Fruit fly (Drosophila melanogaster) whole organism, embryonic: ENCODE data around the gene tbrd-1.

Experiments
- Atf6 ChIP-seq: fragments of 200-800 bp; sonication (Bioruptor generic); IDR thresholded peaks from 2 replicates; pipeline ENCODE4 v1.3.6; 2022; ENCODE audit warnings: missing biosample characterization, missing genetic modification characterization
- CG11093 ChIP-seq: fragments of 200-800 bp; sonication (Bioruptor generic); IDR thresholded peaks from 3 replicates; pipeline ENCODE4 v1.3.6; 2022; ENCODE audit warnings: missing biosample characterization, missing genetic modification characterization
- CG12299 ChIP-seq: fragments of 200-800 bp; sonication (Bioruptor generic); optimal IDR thresholded peaks from 2 replicates; lab custom pipeline; 2018; ENCODE audit warnings: missing biosample characterization, mild to moderate bottlenecking, missing genetic modification characterization
- CG13775 ChIP-seq: fragments of 200-800 bp; sonication (Bioruptor generic); optimal IDR thresholded peaks from 3 replicates; lab custom pipeline; 2017; ENCODE audit warnings: missing biosample characterization, mild to moderate bottlenecking, missing genetic modification characterization
- CG14860 ChIP-seq: fragments of 200-800 bp; sonication (Bioruptor generic); IDR thresholded peaks from 3 replicates; pipeline ENCODE4 v1.3.6; 2022; ENCODE audit warnings: missing biosample characterization, missing genetic modification characterization; ENCODE audit not compliant: partially characterized antibody
- CG15011 ChIP-seq: fragments of 200-800 bp; sonication (Bioruptor generic); optimal IDR thresholded peaks from 3 replicates; lab custom pipeline; 2018; ENCODE audit warnings: missing biosample characterization, mild to moderate bottlenecking, missing genetic modification characterization
- CG15479 ChIP-seq: fragments of 200-800 bp; sonication (Bioruptor generic); optimal IDR thresholded peaks from 3 replicates; lab custom pipeline; 2019; ENCODE audit warnings: missing biosample characterization, mild to moderate bottlenecking, missing genetic modification characterization, moderate library complexity
- CG16815 ChIP-seq: fragments of 200-800 bp; sonication (Bioruptor generic); optimal IDR thresholded peaks from 3 replicates; lab custom pipeline; 2017; ENCODE audit warnings: missing biosample characterization, mild to moderate bottlenecking, missing genetic modification characterization
- CG17385 ChIP-seq: fragments of 200-800 bp; sonication (Bioruptor generic); optimal IDR thresholded peaks from 3 replicates; lab custom pipeline; 2018; ENCODE audit warnings: missing biosample characterization, mild to moderate bottlenecking, missing genetic modification characterization
- CG31441 ChIP-seq: fragments of 200-800 bp; sonication (Bioruptor generic); IDR thresholded peaks from 2 replicates; pipeline ENCODE4 v1.3.6; 2022; ENCODE audit warnings: missing biosample characterization, missing genetic modification characterization
- CG32532 ChIP-seq: fragments of 200-800 bp; sonication (Bioruptor generic); IDR thresholded peaks from 2 replicates; pipeline ENCODE4 v1.3.6; 2022; ENCODE audit warnings: missing biosample characterization, missing genetic modification characterization
- CG33213 ChIP-seq: fragments of 200-800 bp; sonication (Bioruptor generic); optimal IDR thresholded peaks from 3 replicates; lab custom pipeline; 2016; ENCODE audit warnings: missing biosample characterization, missing genetic modification characterization
- CG34376 ChIP-seq: fragments of 200-800 bp; sonication (Bioruptor generic); optimal IDR thresholded peaks from 2 replicates; lab custom pipeline; 2018; ENCODE audit warnings: missing biosample characterization, mild to moderate bottlenecking, missing genetic modification characterization
- CG3726 ChIP-seq: fragments of 200-800 bp; sonication (Bioruptor generic); IDR thresholded peaks from 3 replicates; pipeline ENCODE4, ENCODE4 v1.3.6; 2022; ENCODE audit warnings: missing biosample characterization, missing genetic modification characterization
- CG6683 ChIP-seq: fragments of 200-800 bp; sonication (Bioruptor generic); optimal IDR thresholded peaks from 2 replicates; lab custom pipeline; 2017; ENCODE audit warnings: missing biosample characterization, mild to moderate bottlenecking, missing genetic modification characterization, missing genetic modification reagents
- CG6854 ChIP-seq: fragments of 200-800 bp; sonication (Bioruptor generic); optimal IDR thresholded peaks from 3 replicates; lab custom pipeline; 2017; ENCODE audit warnings: missing biosample characterization, mild to moderate bottlenecking, missing genetic modification characterization
- CG7271 ChIP-seq: fragments of 200-800 bp; sonication (Bioruptor generic); optimal IDR thresholded peaks from 2 replicates; lab custom pipeline; 2018; ENCODE audit warnings: missing biosample characterization, mild to moderate bottlenecking, missing genetic modification characterization, moderate library complexity
- CG7556 ChIP-seq: fragments of 200-800 bp; sonication (Bioruptor generic); optimal IDR thresholded peaks from 2 replicates; lab custom pipeline; 2017; ENCODE audit warnings: missing biosample characterization, mild to moderate bottlenecking, missing genetic modification characterization
- CG7786 ChIP-seq: fragments of 200-800 bp; sonication (Bioruptor generic); optimal IDR thresholded peaks from 2 replicates; lab custom pipeline; 2016; ENCODE audit warnings: missing biosample characterization, missing genetic modification characterization
- CG7987 ChIP-seq: fragments of 200-800 bp; sonication (Bioruptor generic); optimal IDR thresholded peaks from 2 replicates; lab custom pipeline; 2018; ENCODE audit warnings: missing biosample characterization, mild to moderate bottlenecking, missing genetic modification characterization, moderate library complexity
- CG9437 ChIP-seq: fragments of 200-800 bp; sonication (Bioruptor generic); optimal IDR thresholded peaks from 2 replicates; lab custom pipeline; 2018; ENCODE audit warnings: missing biosample characterization, mild to moderate bottlenecking, missing genetic modification characterization
- Dip2 ChIP-seq: fragments of 200-800 bp; sonication (Bioruptor generic); IDR thresholded peaks from 2 replicates; pipeline ENCODE4 v1.3.6; 2022; ENCODE audit warnings: missing biosample characterization, missing genetic modification characterization
- Dip3 ChIP-seq: fragments of 200-800 bp; sonication (Bioruptor generic); optimal IDR thresholded peaks from 3 replicates; lab custom pipeline; 2016; ENCODE audit warnings: missing biosample characterization, missing genetic modification characterization
- Dll ChIP-seq: fragments of 200-800 bp; sonication (Bioruptor generic); IDR thresholded peaks from 4 replicates; pipeline ENCODE4 v1.3.6; 2022; ENCODE audit warnings: missing biosample characterization, missing genetic modification characterization; ENCODE audit not compliant: partially characterized antibody
- Fer1 ChIP-seq: fragments of 200-800 bp; sonication (Bioruptor generic); optimal IDR thresholded peaks from 2 replicates; lab custom pipeline; 2017; ENCODE audit warnings: missing biosample characterization, mild to moderate bottlenecking, missing genetic modification characterization
- HLH4C ChIP-seq: fragments of 200-800 bp; sonication (Bioruptor generic); IDR thresholded peaks from 3 replicates; pipeline ENCODE4 v1.3.6; 2022; ENCODE audit warnings: missing biosample characterization, missing genetic modification characterization; ENCODE audit not compliant: partially characterized antibody
- HLHmδ ChIP-seq: fragments of 200-800 bp; sonication (Bioruptor generic); optimal IDR thresholded peaks from 2 replicates; lab custom pipeline; 2018; ENCODE audit warnings: missing biosample characterization, mild to moderate bottlenecking, missing genetic modification characterization, moderate library complexity
- Hey ChIP-seq: fragments of 200-800 bp; sonication (Bioruptor generic); optimal IDR thresholded peaks from 3 replicates; lab custom pipeline; 2018; ENCODE audit warnings: missing biosample characterization, mild to moderate bottlenecking, missing genetic modification characterization
- Lhr ChIP-seq: fragments of 200-800 bp; sonication (Bioruptor generic); optimal IDR thresholded peaks from 3 replicates; lab custom pipeline; 2017; ENCODE audit warnings: mild to moderate bottlenecking, missing biosample characterization, missing genetic modification reagents, missing genetic modification characterization
- Mad ChIP-seq: fragments of 200-800 bp; sonication (Bioruptor generic); optimal IDR thresholded peaks from 2 replicates; lab custom pipeline; 2016; ENCODE audit warnings: missing biosample characterization, missing genetic modification characterization
- NFAT ChIP-seq: fragments of 200-800 bp; sonication (Bioruptor generic); IDR thresholded peaks from 2 replicates; pipeline ENCODE4 v1.3.6; 2022; ENCODE audit warnings: missing biosample characterization, missing genetic modification characterization
- NfI ChIP-seq: fragments of 200-800 bp; sonication (Bioruptor generic); optimal IDR thresholded peaks from 3 replicates; lab custom pipeline; 2018; ENCODE audit warnings: missing biosample characterization, mild to moderate bottlenecking, missing genetic modification characterization, moderate library complexity
- Optix ChIP-seq: fragments of 200-800 bp; sonication (Bioruptor generic); IDR thresholded peaks from 3 replicates; pipeline ENCODE4 v1.3.6; 2022; ENCODE audit warnings: missing biosample characterization, missing genetic modification characterization
- Ravus ChIP-seq: fragments of 200-800 bp; sonication (Bioruptor generic); IDR thresholded peaks from 2 replicates; pipeline ENCODE4 v1.3.6; 2022; ENCODE audit warnings: missing biosample characterization, missing genetic modification characterization
- Sin3A ChIP-seq: fragments of >200 bp; optimal IDR thresholded peaks from 2 replicates; lab custom pipeline; 2018
- Six4 ChIP-seq: fragments of 200-800 bp; sonication (Bioruptor generic); optimal IDR thresholded peaks from 2 replicates; lab custom pipeline; 2016; ENCODE audit warnings: missing biosample characterization, missing genetic modification characterization
- Vsx1 ChIP-seq: fragments of 200-800 bp; sonication (Bioruptor generic); optimal IDR thresholded peaks from 2 replicates; lab custom pipeline; 2017; ENCODE audit warnings: missing biosample characterization, mild to moderate bottlenecking, missing genetic modification characterization, missing genetic modification reagents
- dati ChIP-seq: fragments of 200-800 bp; sonication (Bioruptor generic); IDR thresholded peaks from 2 replicates; pipeline ENCODE4 v1.3.6; 2022; ENCODE audit warnings: missing biosample characterization, missing genetic modification characterization
- dimm ChIP-seq: fragments of 200-800 bp; sonication (Bioruptor generic); IDR thresholded peaks from 2 replicates; pipeline ENCODE4 v1.3.6; 2022; ENCODE audit warnings: missing biosample characterization, missing genetic modification characterization
- eve ChIP-seq, 2 experiments: fragments of >200 bp; optimal IDR thresholded peaks; 2 replicates each; lab custom pipeline; 2017; ENCODE audit warnings: missing biosample characterization in 2 of 2, missing genetic modification characterization in 2 of 2
- kay ChIP-seq: fragments of 200-800 bp; sonication (Bioruptor generic); optimal IDR thresholded peaks from 2 replicates; lab custom pipeline; 2016; ENCODE audit warnings: missing biosample characterization, missing genetic modification characterization
- knrl ChIP-seq: fragments of 200-800 bp; sonication (Bioruptor generic); IDR thresholded peaks from 3 replicates; pipeline ENCODE4 v1.3.6; 2022; ENCODE audit warnings: missing biosample characterization, missing genetic modification characterization; ENCODE audit not compliant: partially characterized antibody
- mirr ChIP-seq: fragments of 200-800 bp; sonication (Bioruptor generic); optimal IDR thresholded peaks from 3 replicates; lab custom pipeline; 2018; ENCODE audit warnings: missing biosample characterization, mild to moderate bottlenecking, missing genetic modification characterization
- odd ChIP-seq: fragments of 200-800 bp; sonication (Bioruptor generic); optimal IDR thresholded peaks from 2 replicates; lab custom pipeline; 2017; ENCODE audit warnings: missing biosample characterization, mild to moderate bottlenecking, missing genetic modification characterization
- pros ChIP-seq: fragments of 200-800 bp; sonication (Bioruptor generic); optimal IDR thresholded peaks from 3 replicates; lab custom pipeline; 2019; ENCODE audit warnings: missing biosample characterization, mild to moderate bottlenecking, missing genetic modification characterization, moderate library complexity
- scrt ChIP-seq: fragments of 200-800 bp; sonication (Bioruptor generic); optimal IDR thresholded peaks from 2 replicates; lab custom pipeline; 2018; ENCODE audit warnings: missing biosample characterization, mild to moderate bottlenecking, missing genetic modification characterization, moderate library complexity
- slbo ChIP-seq: fragments of 200-800 bp; sonication (Bioruptor generic); IDR thresholded peaks from 2 replicates; pipeline ENCODE4 v1.3.6; 2022; ENCODE audit warnings: missing biosample characterization, missing genetic modification characterization
- tll ChIP-seq, 2 experiments: fragments of 200-800 bp in 1 of 2; fragments of >200 bp in 1 of 2; sonication (Bioruptor generic) in 1 of 2; optimal IDR thresholded peaks; 2 replicates each; lab custom pipeline; 2017 to 2019; ENCODE audit warnings: missing biosample characterization in 2 of 2, missing genetic modification characterization in 2 of 2, mild to moderate bottlenecking in 1 of 2, moderate library complexity in 1 of 2
- usp ChIP-seq: fragments of >200 bp; optimal IDR thresholded peaks from 2 replicates; lab custom pipeline; 2017; ENCODE audit warnings: missing biosample characterization, missing genetic modification characterization
- vfl ChIP-seq: fragments of 200-800 bp; sonication (Bioruptor generic); optimal IDR thresholded peaks from 2 replicates; lab custom pipeline; 2016; ENCODE audit warnings: missing biosample characterization, missing genetic modification characterization
- zen ChIP-seq: fragments of 200-800 bp; sonication (Bioruptor generic); optimal IDR thresholded peaks from 3 replicates; lab custom pipeline; 2018; ENCODE audit warnings: missing biosample characterization, mild to moderate bottlenecking, missing genetic modification characterization, moderate library complexity

Gene tbrd-1

DNA sequence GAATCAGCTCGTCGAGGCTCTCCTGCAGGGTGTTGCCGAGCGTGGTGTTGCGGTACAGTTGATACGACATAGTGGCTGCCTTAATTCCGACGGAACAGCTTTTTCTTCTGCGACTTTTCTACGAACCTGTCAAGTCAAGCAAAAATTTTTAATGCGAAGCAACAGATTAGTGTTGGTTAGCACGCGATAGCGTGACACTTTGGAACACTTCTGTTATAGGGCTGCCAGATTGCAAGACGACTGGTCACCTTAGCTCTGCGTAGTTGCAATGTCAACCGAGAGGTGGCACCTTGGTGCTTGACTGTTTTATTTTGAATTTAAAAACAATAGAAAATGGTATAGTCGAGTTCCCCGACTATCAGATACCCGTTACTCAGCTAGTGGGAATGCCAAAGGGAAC, 2.5 kb downstream of the tbrd-1 start, which contains the start of gene TfIIA-S (continued):
- peak; percentile 83 for TF ChIP-seq CG7987 (GFP tag; lab: Kevin White, UChicago)
- TF ChIP-seq zen (tag; lab: Kevin White, UChicago): peak; percentile 55
- peak; percentile 44 for TF ChIP-seq Hey (tag; lab: Kevin White, UChicago)
- peak; percentile 64 for TF ChIP-seq CG16815 (GFP tag; lab: Kevin White, UChicago)
- TF ChIP-seq Mad (GFP tag; lab: Kevin White, UChicago): peak; percentile 80
- no peak for TF ChIP-seq usp
- TF ChIP-seq CG15479: no peak
- TF ChIP-seq Ravus (GFP tag; lab: Robert Waterston, UW): no peak
- no peak for TF ChIP-seq CG14860
- TF ChIP-seq HLH4C (GFP tag; lab: Robert Waterston, UW): no peak
- TF ChIP-seq Lhr (GFP tag; lab: Kevin White, UChicago): peak; percentile 97
- peak; percentile 70 for TF ChIP-seq kay (GFP tag; lab: Kevin White, UChicago)
- TF ChIP-seq CG34376 (GFP tag; lab: Kevin White, UChicago): peak; percentile 60
- TF ChIP-seq CG15011 (GFP tag; lab: Kevin White, UChicago): no peak
- TF ChIP-seq CG7271: no peak
- TF ChIP-seq CG31441 (GFP tag; lab: Robert Waterston, UW): no peak
- peak; percentile 52 for TF ChIP-seq Six4 (GFP tag; lab: Kevin White, UChicago)
- TF ChIP-seq CG7556 (GFP tag; lab: Kevin White, UChicago): peak; percentile 54
- TF ChIP-seq CG7786 (GFP tag; lab: Kevin White, UChicago): peak; percentile 86
- TF ChIP-seq HLHmδ (GFP tag; lab: Kevin White, UChicago): peak; percentile 77
- no peak for TF ChIP-seq eve (GFP tag; optimal IDR thresholded peaks at IDR 0.05; lab: Kevin White, UChicago)
- no peak for TF ChIP-seq Dll (GFP tag; lab: Robert Waterston, UW)
- peak; percentile 12 for TF ChIP-seq CG6854 (GFP tag; lab: Kevin White, UChicago)
- TF ChIP-seq mirr (GFP tag; lab: Kevin White, UChicago): peak; percentile 75
- no peak for TF ChIP-seq CG9437 (GFP tag; lab: Kevin White, UChicago)
- peak; percentile 59 for TF ChIP-seq CG13775 (GFP tag; lab: Kevin White, UChicago)
- no peak for TF ChIP-seq CG32532 (GFP tag; lab: Robert Waterston, UW)
- no peak for TF ChIP-seq slbo (GFP tag; lab: Robert Waterston, UW)
- peak; percentile 55 for TF ChIP-seq CG17385 (GFP tag; lab: Kevin White, UChicago)
- no peak for TF ChIP-seq CG3726 (GFP tag; lab: Robert Waterston, UW)
- no peak for TF ChIP-seq tll (GFP tag; optimal IDR thresholded peaks at IDR 0.05; lab: Kevin White, UChicago)
- peak; percentile 83 for TF ChIP-seq NfI (GFP tag; lab: Kevin White, UChicago)
- peak; percentile 94 for TF ChIP-seq CG33213 (GFP tag; lab: Kevin White, UChicago)
- no peak for TF ChIP-seq dati (GFP tag; lab: Robert Waterston, UW)
- no peak for TF ChIP-seq NFAT (GFP tag; lab: Robert Waterston, UW)
- TF ChIP-seq CG6683 (GFP tag; lab: Kevin White, UChicago): peak; percentile 60
- TF ChIP-seq CG11093: peak; percentile 49; the same call in 1 of the 3 replicates
- TF ChIP-seq scrt (GFP tag; lab: Kevin White, UChicago): peak; percentile 98
- TF ChIP-seq CG12299 (tag; lab: Kevin White, UChicago): no peak
- TF ChIP-seq vfl (GFP tag; lab: Kevin White, UChicago): peak; percentile 88
- no peak for TF ChIP-seq pros (GFP tag; lab: Kevin White, UChicago)
- TF ChIP-seq odd (GFP tag; lab: Kevin White, UChicago): no peak
- no peak for TF ChIP-seq Optix
- peak; percentile 65 for TF ChIP-seq Sin3A (lab: Kevin White, UChicago)
- TF ChIP-seq Vsx1: no peak
- no peak for TF ChIP-seq dimm (GFP tag; lab: Robert Waterston, UW)
- no peak for TF ChIP-seq knrl (GFP tag; lab: Robert Waterston, UW)
- peak; percentile 88 for TF ChIP-seq Dip3 (GFP tag; lab: Kevin White, UChicago)
- peak; percentile 82 for TF ChIP-seq Fer1
- no peak for TF ChIP-seq Dip2 (GFP tag; lab: Robert Waterston, UW)
- no peak for TF ChIP-seq Atf6 (GFP tag; lab: Robert Waterston, UW)
